Fruit fly (Drosophila melanogaster) whole organism, embryonic: ENCODE results near the gene CG12075.

ENCODE experiments used
- Antp ChIP-seq: fragments of 200-800 bp; sonication (Bioruptor generic); optimal IDR thresholded peaks from 3 replicates; lab custom pipeline; 2016; ENCODE audit warnings: missing biosample characterization, missing genetic modification characterization
- Asciz ChIP-seq: fragments of 200-800 bp; sonication (Bioruptor generic); optimal IDR thresholded peaks from 2 replicates; lab custom pipeline; 2017; ENCODE audit warnings: missing biosample characterization, mild to moderate bottlenecking, missing genetic modification characterization, missing genetic modification reagents
- Bdp1 ChIP-seq: fragments of 200-800 bp; sonication (Bioruptor generic); optimal IDR thresholded peaks from 3 replicates; lab custom pipeline; 2016; ENCODE audit warnings: missing biosample characterization, missing genetic modification characterization
- CG10431 ChIP-seq: fragments of 200-800 bp; sonication (Bioruptor generic); optimal IDR thresholded peaks from 3 replicates; lab custom pipeline; 2018; ENCODE audit warnings: missing biosample characterization, mild to moderate bottlenecking, missing genetic modification characterization
- CG10654 ChIP-seq: fragments of 200-800 bp; sonication (Bioruptor generic); optimal IDR thresholded peaks from 2 replicates; lab custom pipeline; 2016; ENCODE audit warnings: missing biosample characterization, missing genetic modification characterization
- CG11696 ChIP-seq: fragments of 200-800 bp; sonication (Bioruptor generic); IDR thresholded peaks from 2 replicates; pipeline ENCODE4 v1.3.6; 2022; ENCODE audit warnings: missing biosample characterization, missing genetic modification characterization
- CG12769 ChIP-seq: fragments of 200-800 bp; sonication (Bioruptor generic); optimal IDR thresholded peaks from 2 replicates; lab custom pipeline; 2019; ENCODE audit warnings: missing biosample characterization, mild to moderate bottlenecking, missing genetic modification characterization, moderate library complexity
- CG13775 ChIP-seq: fragments of 200-800 bp; sonication (Bioruptor generic); optimal IDR thresholded peaks from 3 replicates; lab custom pipeline; 2017; ENCODE audit warnings: missing biosample characterization, mild to moderate bottlenecking, missing genetic modification characterization
- CG17385 ChIP-seq: fragments of 200-800 bp; sonication (Bioruptor generic); optimal IDR thresholded peaks from 3 replicates; lab custom pipeline; 2018; ENCODE audit warnings: missing biosample characterization, mild to moderate bottlenecking, missing genetic modification characterization
- CG17568 ChIP-seq: fragments of 200-800 bp; sonication (Bioruptor generic); optimal IDR thresholded peaks from 2 replicates; lab custom pipeline; 2018; ENCODE audit warnings: missing biosample characterization, mild to moderate bottlenecking, missing genetic modification characterization, moderate library complexity
- CG2202 ChIP-seq: fragments of 200-800 bp; sonication (Bioruptor generic); optimal IDR thresholded peaks from 2 replicates; lab custom pipeline; 2018; ENCODE audit warnings: missing biosample characterization, mild to moderate bottlenecking, missing genetic modification characterization
- CG2889 ChIP-seq: fragments of 200-800 bp; sonication (Bioruptor generic); IDR thresholded peaks from 3 replicates; pipeline ENCODE4 v1.3.6; 2022; ENCODE audit warnings: missing biosample characterization, missing genetic modification characterization
- CG34422 ChIP-seq: fragments of 200-800 bp; sonication (Bioruptor generic); IDR thresholded peaks from 3 replicates; pipeline ENCODE4 v1.3.6; 2022; ENCODE audit warnings: missing biosample characterization, missing genetic modification characterization
- CG3847 ChIP-seq: fragments of 200-800 bp; sonication (Bioruptor generic); IDR thresholded peaks from 2 replicates; pipeline ENCODE4 v1.3.6; 2022; ENCODE audit warnings: missing biosample characterization, missing genetic modification characterization
- CG4328 ChIP-seq: fragments of 200-800 bp; sonication (Bioruptor generic); optimal IDR thresholded peaks from 3 replicates; lab custom pipeline; 2017; ENCODE audit warnings: missing biosample characterization, missing genetic modification reagents, missing genetic modification characterization
- CG4404 ChIP-seq: fragments of 200-800 bp; sonication (Bioruptor generic); IDR thresholded peaks from 2 replicates; pipeline ENCODE4 v1.3.6; 2022; ENCODE audit warnings: missing biosample characterization, missing genetic modification characterization
- CG6854 ChIP-seq: fragments of 200-800 bp; sonication (Bioruptor generic); optimal IDR thresholded peaks from 3 replicates; lab custom pipeline; 2017; ENCODE audit warnings: missing biosample characterization, mild to moderate bottlenecking, missing genetic modification characterization
- CG9437 ChIP-seq: fragments of 200-800 bp; sonication (Bioruptor generic); optimal IDR thresholded peaks from 2 replicates; lab custom pipeline; 2018; ENCODE audit warnings: missing biosample characterization, mild to moderate bottlenecking, missing genetic modification characterization
- CG9797 ChIP-seq: fragments of 200-800 bp; sonication (Bioruptor generic); optimal IDR thresholded peaks from 3 replicates; lab custom pipeline; 2018; ENCODE audit warnings: missing biosample characterization, mild to moderate bottlenecking, missing genetic modification characterization
- Dbx ChIP-seq: fragments of 200-800 bp; sonication (Bioruptor generic); IDR thresholded peaks from 3 replicates; pipeline ENCODE4 v1.3.6; 2022; ENCODE audit warnings: missing biosample characterization, missing genetic modification characterization
- Deaf1 ChIP-seq: fragments of 200-800 bp; optimal IDR thresholded peaks from 3 replicates; lab custom pipeline; 2019; ENCODE audit warnings: missing biosample characterization, mild to moderate bottlenecking, missing genetic modification characterization, moderate library complexity
- Drgx ChIP-seq: fragments of 200-800 bp; sonication (Bioruptor generic); IDR thresholded peaks from 2 replicates; pipeline ENCODE4 v1.3.6; 2022; ENCODE audit warnings: missing biosample characterization, missing genetic modification characterization
- Ets65A ChIP-seq: fragments of 200-800 bp; sonication (Bioruptor generic); peaks from one replicate; lab custom pipeline; 2016; ENCODE audit warnings: missing biosample characterization, missing genetic modification characterization
- Fer2 ChIP-seq: fragments of 200-800 bp; sonication (Bioruptor generic); optimal IDR thresholded peaks from 2 replicates; lab custom pipeline; 2018; ENCODE audit warnings: missing biosample characterization, mild to moderate bottlenecking, missing genetic modification characterization, moderate library complexity
- Hand ChIP-seq: fragments of 200-800 bp; sonication (Bioruptor generic); optimal IDR thresholded peaks from 2 replicates; lab custom pipeline; 2017; ENCODE audit warnings: mild to moderate bottlenecking, missing biosample characterization, missing genetic modification reagents, missing genetic modification characterization
- Hmx ChIP-seq: fragments of 200-800 bp; sonication (Bioruptor generic); optimal IDR thresholded peaks from 2 replicates; lab custom pipeline; 2016; ENCODE audit warnings: missing biosample characterization, missing genetic modification characterization
- Hr51 ChIP-seq, 2 experiments: fragments of 200-800 bp; sonication (Bioruptor generic); optimal IDR thresholded peaks; 2 replicates in 1 of 2; 3 replicates in 1 of 2; lab custom pipeline; 2016 to 2018; ENCODE audit warnings: missing biosample characterization in 2 of 2, missing genetic modification characterization in 2 of 2, mild to moderate bottlenecking in 1 of 2, moderate library complexity in 1 of 2
- Hsf ChIP-seq: fragments of 200-800 bp; sonication (Bioruptor generic); optimal IDR thresholded peaks from 3 replicates; lab custom pipeline; 2016; ENCODE audit warnings: missing biosample characterization, missing genetic modification characterization
- Max ChIP-seq: fragments of 200-800 bp; sonication (Bioruptor generic); optimal IDR thresholded peaks from 2 replicates; lab custom pipeline; 2016; ENCODE audit warnings: missing biosample characterization, mild to moderate bottlenecking, missing genetic modification characterization
- NC2β ChIP-seq: fragments of 200-800 bp; sonication (Bioruptor generic); optimal IDR thresholded peaks from 2 replicates; lab custom pipeline; 2016; ENCODE audit warnings: missing biosample characterization, missing genetic modification characterization
- Oaz ChIP-seq: fragments of 200-800 bp; sonication (Bioruptor generic); IDR thresholded peaks from 2 replicates; pipeline ENCODE4 v1.3.6; 2022; ENCODE audit warnings: missing biosample characterization, missing genetic modification characterization
- Oli ChIP-seq: fragments of 200-800 bp; sonication (Bioruptor generic); optimal IDR thresholded peaks from 2 replicates; lab custom pipeline; 2018; ENCODE audit warnings: missing biosample characterization, mild to moderate bottlenecking, missing genetic modification characterization, moderate library complexity
- Ptx1 ChIP-seq: fragments of 200-800 bp; sonication (Bioruptor generic); IDR thresholded peaks from 2 replicates; pipeline ENCODE4 v1.3.6; 2022; ENCODE audit warnings: missing biosample characterization, missing genetic modification characterization
- Side ChIP-seq: fragments of 200-800 bp; sonication (Bioruptor generic); optimal IDR thresholded peaks from 2 replicates; lab custom pipeline; 2016; ENCODE audit warnings: missing biosample characterization, missing genetic modification characterization
- Sin3A ChIP-seq: fragments of >200 bp; optimal IDR thresholded peaks from 2 replicates; lab custom pipeline; 2018
- Tbp ChIP-seq: fragments of >200 bp; optimal IDR thresholded peaks from 2 replicates; lab custom pipeline; 2018; ENCODE audit warnings: missing biosample characterization, missing genetic modification characterization
- aop ChIP-seq: fragments of 200-800 bp; sonication (Bioruptor generic); IDR thresholded peaks from 2 replicates; pipeline ENCODE4 v1.3.6; 2022; ENCODE audit warnings: missing biosample characterization, missing genetic modification characterization
- dpn ChIP-seq, 2 experiments: fragments of 200-800 bp; sonication (Bioruptor generic); optimal IDR thresholded peaks; 3 replicates each; lab custom pipeline; 2016; ENCODE audit warnings: missing biosample characterization in 2 of 2, missing genetic modification characterization in 2 of 2
- dysf ChIP-seq: fragments of 200-800 bp; sonication (Bioruptor generic); IDR thresholded peaks from 3 replicates; pipeline ENCODE4 v1.3.6; 2022; ENCODE audit warnings: missing biosample characterization, missing genetic modification characterization
- exex ChIP-seq: fragments of 200-800 bp; sonication (Bioruptor generic); optimal IDR thresholded peaks from 4 replicates; lab custom pipeline; 2018; ENCODE audit warnings: missing biosample characterization, mild to moderate bottlenecking, missing genetic modification characterization, moderate library complexity
- gcm2 ChIP-seq: fragments of 200-800 bp; sonication (Bioruptor generic); optimal IDR thresholded peaks from 2 replicates; lab custom pipeline; 2016; ENCODE audit warnings: missing biosample characterization, missing genetic modification characterization
- lmd ChIP-seq: fragments of 200-800 bp; sonication (Bioruptor generic); IDR thresholded peaks from 2 replicates; pipeline ENCODE4 v1.3.6; 2022; ENCODE audit warnings: missing biosample characterization, missing genetic modification characterization
- lov ChIP-seq, 2 experiments: fragments of 200-800 bp in 1 of 2; fragments of >200 bp in 1 of 2; sonication (Bioruptor generic) in 1 of 2; IDR thresholded peaks in 1 of 2; optimal IDR thresholded peaks in 1 of 2; 2 replicates in 1 of 2; 3 replicates in 1 of 2; pipeline versions ENCODE4 v1.3.6 to Lab custom; 2017 to 2022; ENCODE audit warnings: missing biosample characterization in 1 of 2, missing genetic modification characterization in 1 of 2
- pfk ChIP-seq: fragments of 200-800 bp; sonication (Bioruptor generic); optimal IDR thresholded peaks from 2 replicates; lab custom pipeline; 2018; ENCODE audit warnings: missing biosample characterization, mild to moderate bottlenecking, missing genetic modification characterization, moderate library complexity
- pita ChIP-seq: fragments of 200-800 bp; sonication (Bioruptor generic); optimal IDR thresholded peaks from 2 replicates; lab custom pipeline; 2017; ENCODE audit warnings: missing biosample characterization, mild to moderate bottlenecking, missing genetic modification characterization
- pum ChIP-seq: fragments of 200-800 bp; sonication (Bioruptor generic); optimal IDR thresholded peaks from 2 replicates; lab custom pipeline; 2016; ENCODE audit warnings: missing biosample characterization, missing genetic modification characterization
- sd ChIP-seq: fragments of 200-800 bp; sonication (Bioruptor generic); optimal IDR thresholded peaks from 3 replicates; lab custom pipeline; 2018; ENCODE audit warnings: missing biosample characterization, mild to moderate bottlenecking, missing genetic modification characterization, moderate library complexity
- vnd ChIP-seq: fragments of 200-800 bp; sonication (Bioruptor generic); IDR thresholded peaks from 3 replicates; pipeline ENCODE4 v1.3.6; 2022; ENCODE audit warnings: missing biosample characterization, missing genetic modification characterization; ENCODE audit not compliant: partially characterized antibody
- yki ChIP-seq: fragments of >200 bp; optimal IDR thresholded peaks from 3 replicates; lab custom pipeline; 2018
- zfh1 ChIP-seq: fragments of 200-800 bp; sonication (Bioruptor generic); IDR thresholded peaks from 3 replicates; pipeline ENCODE4 v1.3.6; 2022; ENCODE audit warnings: missing biosample characterization, missing genetic modification characterization

The CG12075 gene

dm6 chrX:8891565-8892276, 53.6 kb downstream of the CG12075 start (continued):
- TF ChIP-seq lov (optimal IDR thresholded peaks at IDR 0.05; lab: Kevin White, UChicago): no peak
- TF ChIP-seq lov (GFP tag; IDR thresholded peaks at IDR 0.05; lab: Robert Waterston, UW): no peak
- peak; percentile 63 for TF ChIP-seq Hsf
- TF ChIP-seq Oli: peak; percentile 84
- peak; percentile 10 to 86 for TF ChIP-seq Hr51 (GFP tag; optimal IDR thresholded peaks at IDR 0.05; lab: Kevin White, UChicago)
- peak; percentile 41 to 54 for TF ChIP-seq dpn (GFP tag; optimal IDR thresholded peaks at IDR 0.05; lab: Kevin White, UChicago)
- TF ChIP-seq Deaf1 (tag; lab: Kevin White, UChicago): peak; percentile 31
- TF ChIP-seq Ets65A (GFP tag; lab: Kevin White, UChicago): no peak
- TF ChIP-seq sd (tag; lab: Kevin White, UChicago): no peak
- peak; percentile 27 for TF ChIP-seq Bdp1 (GFP tag; lab: Kevin White, UChicago)
- peak; percentile 52 for TF ChIP-seq CG10654 (GFP tag; lab: Kevin White, UChicago)
- TF ChIP-seq CG2202 (tag; lab: Kevin White, UChicago): peak; percentile 31
- TF ChIP-seq yki: peak; percentile 86
- no peak for TF ChIP-seq aop (GFP tag; lab: Robert Waterston, UW)
- peak; percentile 17 for TF ChIP-seq NC2β (GFP tag; lab: Kevin White, UChicago)
- TF ChIP-seq Dbx: no peak
- no peak for TF ChIP-seq Hand (GFP tag; lab: Kevin White, UChicago)
- TF ChIP-seq CG9797: no peak
- no peak for TF ChIP-seq Tbp (GFP tag; lab: Kevin White, UChicago)
- peak; percentile 66 for TF ChIP-seq Max (GFP tag; lab: Kevin White, UChicago)
- peak; percentile 81 for TF ChIP-seq Ptx1 (GFP tag; lab: Robert Waterston, UW)
- TF ChIP-seq CG4328 (GFP tag; lab: Kevin White, UChicago): peak; percentile 26
- TF ChIP-seq Oaz (GFP tag; lab: Robert Waterston, UW): peak; percentile 26; the same call in 1 of the 2 replicates
- peak; percentile 77 for TF ChIP-seq lmd (GFP tag; lab: Robert Waterston, UW)
- peak; percentile 50 for TF ChIP-seq CG13775 (GFP tag; lab: Kevin White, UChicago)
- TF ChIP-seq Side: no peak
- TF ChIP-seq Hmx (GFP tag; lab: Kevin White, UChicago): no peak
- peak; percentile 60 for TF ChIP-seq zfh1 (GFP tag; lab: Robert Waterston, UW)
- peak; percentile 5 for TF ChIP-seq gcm2 (GFP tag; lab: Kevin White, UChicago)
- TF ChIP-seq CG10431 (GFP tag; lab: Kevin White, UChicago): peak; percentile 31
- TF ChIP-seq CG9437 (GFP tag; lab: Kevin White, UChicago): peak; percentile 73
- TF ChIP-seq CG17568 (GFP tag; lab: Kevin White, UChicago): no peak
- peak; percentile 53; the same call in 1 of the 2 replicates for TF ChIP-seq CG11696 (GFP tag; lab: Robert Waterston, UW)
- TF ChIP-seq CG4404 (GFP tag; lab: Robert Waterston, UW): no peak
- peak; percentile 11 for TF ChIP-seq CG6854 (GFP tag; lab: Kevin White, UChicago)
- peak; percentile 61; the same call in 2 of the 3 replicates for TF ChIP-seq CG34422 (GFP tag; lab: Robert Waterston, UW)
- TF ChIP-seq Fer2 (tag; lab: Kevin White, UChicago): no peak
- peak; percentile 66 for TF ChIP-seq Asciz (GFP tag; lab: Kevin White, UChicago)
- peak; percentile 91 for TF ChIP-seq CG17385 (GFP tag; lab: Kevin White, UChicago)
- TF ChIP-seq Antp (GFP tag; lab: Kevin White, UChicago): no peak
- TF ChIP-seq vnd: no peak
- no peak for TF ChIP-seq pita
- TF ChIP-seq exex (tag; lab: Kevin White, UChicago): no peak
- TF ChIP-seq Sin3A (lab: Kevin White, UChicago): no peak
- TF ChIP-seq pum (GFP tag; lab: Kevin White, UChicago): peak; percentile 15
- TF ChIP-seq CG12769: peak; percentile 47
- no peak; the same call in 2 of the 3 replicates for TF ChIP-seq CG2889 (GFP tag; lab: Robert Waterston, UW)
- peak; percentile 6 for TF ChIP-seq pfk (GFP tag; lab: Kevin White, UChicago)
- 0 out of 2 replicates have a peak, but pooled peaks have one; percentile 58 for TF ChIP-seq Drgx (GFP tag; lab: Robert Waterston, UW)
- TF ChIP-seq dysf (GFP tag; lab: Robert Waterston, UW): peak; percentile 84
- TF ChIP-seq CG3847 (GFP tag; lab: Robert Waterston, UW): peak; percentile 64
